Fruit fly (Drosophila melanogaster) S2 (cell line): ENCODE data around the gene Teh1.

Experiments used
- CG8478 ChIP-seq: fragments of >200 bp; optimal IDR thresholded peaks from 2 replicates; lab custom pipeline; 2018
- CTCF ChIP-seq, 2 experiments: fragments of >200 bp; optimal IDR thresholded peaks; 2 replicates each; lab custom pipeline; 2018

DNA sequence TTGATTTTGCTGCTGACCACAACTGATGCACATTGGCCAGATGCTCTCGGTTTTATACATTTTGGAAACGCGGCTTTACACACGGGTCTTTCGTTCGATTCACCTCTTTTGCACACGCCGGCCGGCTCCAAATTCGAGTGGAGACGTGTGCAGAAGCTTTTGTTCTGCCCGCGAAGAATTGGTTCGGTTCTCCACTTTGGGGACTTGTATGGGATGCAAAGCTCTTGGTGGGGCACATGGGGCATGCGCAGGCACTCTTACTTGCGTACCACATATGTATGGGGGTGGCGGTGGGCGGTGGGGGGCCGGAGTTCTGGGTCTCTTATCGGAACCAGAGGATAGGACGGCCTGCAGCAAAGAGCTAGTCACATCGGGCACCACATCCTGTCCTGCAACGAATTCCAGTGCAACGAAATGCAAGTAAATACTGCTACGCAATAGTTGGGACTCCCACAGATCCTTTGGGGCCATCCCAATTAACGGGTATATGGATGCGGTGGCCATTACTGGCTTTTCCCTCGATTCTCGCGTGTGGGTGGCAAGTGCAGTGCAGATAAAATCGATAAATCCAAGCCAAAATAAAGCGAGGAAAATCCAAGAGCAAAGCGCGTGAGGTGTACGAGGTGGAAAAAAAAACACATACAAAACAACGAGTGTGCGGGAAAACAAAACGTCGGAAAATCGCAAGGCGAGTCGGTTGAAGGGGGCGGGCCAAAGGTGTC, 83.4 kb downstream of the Teh1 start, which contains the start of the genes MtnA and CG8500:
- TF ChIP-seq CG8478 (lab: Kevin White, UChicago) = no peak
- no peak for TF ChIP-seq CTCF (optimal IDR thresholded peaks at IDR 0.05; lab: Kevin White, UChicago)
